Worm (Caenorhabditis elegans) whole organism, L4/young adult: ENCODE data around the gene W02G9.3.

Source experiments
- W03F9.2 ChIP-seq: fragments of 150-350 bp; optimal IDR thresholded peaks from 2 replicates; lab custom pipeline; 2014; ENCODE audit warnings: missing biosample characterization, missing genetic modification characterization
- dao-5 ChIP-seq: sonication (generic microtip); optimal IDR thresholded peaks from 2 replicates; lab custom pipeline; 2016; ENCODE audit warnings: missing genotype, missing genetic modification characterization, moderate library complexity, missing compliant biosample characterization
- him-1 ChIP-seq: sonication (generic microtip); optimal IDR thresholded peaks from 2 replicates; lab custom pipeline; 2016; ENCODE audit warnings: missing genotype, missing genetic modification reagents, missing genetic modification characterization, missing compliant biosample characterization

- TF ChIP-seq him-1 = no peak
- TF ChIP-seq dao-5 (tag; lab: Kevin White, UChicago) = no peak
- TF ChIP-seq W03F9.2 (tag; lab: Kevin White, UChicago) = no peak
Observed at ce11 chrV:2652557-2653133, 20.1 kb upstream of the W02G9.3 start, which contains the start of the genes W02H5.8 and angl-1.
